Worm (Caenorhabditis elegans): ENCODE results near the gene W03F9.1.

- TF ChIP-seq tab-1 (GFP tag; IDR thresholded peaks at IDR 0.05) (0 out of 2 replicates have a peak, but pooled peaks have one; percentile 65), ref-1 (GFP tag; conservative IDR thresholded peaks at IDR 0.05) (no peak), med-1 (GFP tag; optimal IDR thresholded peaks at IDR 0.05; ENCODE audit: insufficient read depth) (no peak), ztf-29 (GFP tag; IDR thresholded peaks at IDR 0.05) (no peak), ztf-23 (GFP tag; IDR thresholded peaks at IDR 0.05) (0 out of 2 replicates have a peak, but pooled peaks have one; percentile 7), cog-1 (tag; optimal IDR thresholded peaks at IDR 0.05) (no peak)
Measured at ce11 chrV:153867-154266, 27.3 kb upstream of the W03F9.1 start.

Measured in whole organism, midembryonic.